Fruit fly (Drosophila melanogaster) whole organism: Measurements from ENCODE around the gene CG17612.

Source experiments
- CG8478 ChIP-seq: fragments of >200 bp; optimal IDR thresholded peaks from 2 replicates; lab custom pipeline; 2018; ENCODE audit warnings: inconsistent platforms
- Dll ChIP-seq: fragments of >200 bp; optimal IDR thresholded peaks from 2 replicates; lab custom pipeline; 2017
- EcR ChIP-seq, 2 experiments: fragments of >200 bp; optimal IDR thresholded peaks; 2 replicates each; lab custom pipeline; 2017; ENCODE audit warnings: missing biosample characterization in 2 of 2, missing genetic modification characterization in 2 of 2, missing genetic modification reagents in 2 of 2
- pan ChIP-seq: fragments of >200 bp; optimal IDR thresholded peaks from 2 replicates; lab custom pipeline; 2017
- psq ChIP-seq: fragments of >200 bp; optimal IDR thresholded peaks from 2 replicates; lab custom pipeline; 2017
- usp ChIP-seq: fragments of >200 bp; optimal IDR thresholded peaks from 2 replicates; lab custom pipeline; 2017; ENCODE audit warnings: missing biosample characterization, missing genetic modification characterization, mixed read lengths

Gene CG17612

DNA sequence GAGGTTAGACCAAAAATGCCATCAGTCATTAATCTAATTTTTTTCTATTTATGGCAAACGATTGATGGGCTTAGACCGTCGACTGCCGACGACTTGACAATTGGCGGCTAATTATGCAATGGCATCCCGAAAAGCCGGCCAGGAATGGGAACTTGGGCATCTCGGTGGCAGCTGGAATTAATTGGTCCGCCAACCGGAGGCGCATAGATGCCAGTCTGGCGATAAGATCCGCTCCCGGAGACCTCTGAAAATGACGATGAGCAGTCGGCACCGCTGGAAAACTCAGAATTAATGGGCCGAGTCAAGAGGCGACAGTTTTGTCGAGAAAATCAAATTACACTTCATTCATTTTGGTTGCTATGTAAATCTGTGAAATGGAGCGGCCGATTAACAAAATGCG lies 29.9 kb downstream of the CG17612 start, which contains the start of gene CG15429:
CG15429 (plus strand) TSS at position 301 of the 400 bp plus-strand sequence.
- TF ChIP-seq usp (GFP tag; lab: Kevin White, UChicago): no peak
- TF ChIP-seq CG8478 (lab: Kevin White, UChicago): no peak
- TF ChIP-seq Dll (lab: Kevin White, UChicago): no peak
- no peak for TF ChIP-seq EcR (GFP tag; optimal IDR thresholded peaks at IDR 0.05; lab: Kevin White, UChicago)
- no peak for TF ChIP-seq pan (lab: Kevin White, UChicago)
- TF ChIP-seq psq (lab: Kevin White, UChicago): no peak

DNA sequence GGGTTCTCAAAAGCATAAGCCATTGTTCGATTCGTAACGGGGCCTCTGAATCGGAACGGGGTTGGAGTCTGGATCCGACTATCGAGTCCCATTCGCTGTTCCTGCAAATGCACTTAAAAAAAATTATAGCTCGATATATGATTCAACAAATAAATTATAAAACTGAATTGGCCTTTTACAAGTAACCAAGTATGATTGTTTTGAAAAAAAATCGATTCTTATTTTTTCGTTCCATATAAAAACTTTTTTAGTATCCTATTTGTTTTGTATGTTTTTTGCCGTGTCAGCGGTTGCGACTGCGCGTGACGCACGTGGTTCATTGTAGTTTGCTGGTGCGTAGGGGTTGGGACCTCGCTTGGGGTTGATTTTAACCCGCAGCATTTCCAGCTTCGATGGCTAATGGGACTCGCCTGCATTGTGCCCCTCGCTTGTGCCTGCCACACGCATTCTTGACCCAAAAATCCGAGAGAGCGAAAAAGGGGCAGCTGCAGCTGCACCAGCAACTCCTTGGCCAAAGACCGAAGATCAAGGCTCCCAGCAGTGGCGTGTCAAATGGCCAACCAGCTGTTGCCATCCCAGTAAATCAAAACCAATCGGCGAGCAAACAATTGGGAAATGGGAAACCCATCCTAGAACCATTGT lies 31.7 kb downstream of the CG17612 start:
- TF ChIP-seq pan (lab: Kevin White, UChicago) (no peak), CG8478 (lab: Kevin White, UChicago) (no peak), psq (lab: Kevin White, UChicago) (no peak), EcR (GFP tag; optimal IDR thresholded peaks at IDR 0.05; lab: Kevin White, UChicago) (no peak), Dll (lab: Kevin White, UChicago) (no peak), usp (GFP tag; lab: Kevin White, UChicago) (no peak)

DNA sequence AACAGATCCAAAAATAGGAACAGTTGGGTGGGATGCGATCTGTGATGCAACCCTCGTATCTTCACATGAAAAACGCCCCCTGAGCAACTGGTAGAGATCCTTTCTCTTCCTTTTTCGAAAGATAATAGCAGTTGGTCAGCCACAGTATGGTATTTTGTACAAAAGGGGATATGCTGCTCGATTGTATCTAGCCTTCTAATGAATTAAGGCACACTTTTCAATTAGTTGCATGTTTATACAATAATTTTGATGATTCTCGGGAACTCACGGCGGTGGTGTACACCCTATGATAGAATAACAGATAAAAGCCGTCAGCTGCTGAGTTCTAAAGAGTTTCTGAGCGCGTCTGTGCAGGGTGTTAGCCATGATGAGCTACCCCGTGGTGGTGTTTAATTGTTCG lies 32.9 kb downstream of the CG17612 start:
- TF ChIP-seq psq (lab: Kevin White, UChicago) (no peak), Dll (lab: Kevin White, UChicago) (no peak), pan (lab: Kevin White, UChicago) (no peak), EcR (GFP tag; optimal IDR thresholded peaks at IDR 0.05; lab: Kevin White, UChicago) (no peak), usp (GFP tag; lab: Kevin White, UChicago) (no peak), CG8478 (lab: Kevin White, UChicago) (no peak)

DNA sequence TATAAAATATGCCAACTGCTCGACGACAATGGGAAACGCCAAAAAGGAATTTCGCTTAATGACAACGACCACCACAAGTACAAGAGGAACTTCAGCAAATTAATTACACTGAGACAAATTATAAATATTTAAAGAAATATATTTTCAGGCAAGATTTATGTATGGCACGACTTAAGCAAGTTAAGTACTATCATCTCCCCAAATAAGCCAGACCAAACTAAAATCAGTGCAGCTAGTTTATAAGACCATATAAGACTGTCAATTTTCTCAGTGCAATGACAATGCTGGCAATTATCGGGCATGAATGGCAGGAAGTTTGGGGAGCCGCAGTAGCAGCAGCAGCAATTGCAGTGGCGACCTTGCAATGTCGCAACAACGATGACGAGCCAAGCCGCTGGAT lies 34.0 kb downstream of the CG17612 start:
- TF ChIP-seq usp (GFP tag; lab: Kevin White, UChicago): no peak
- TF ChIP-seq EcR (GFP tag; optimal IDR thresholded peaks at IDR 0.05; lab: Kevin White, UChicago): no peak
- no peak for TF ChIP-seq Dll (lab: Kevin White, UChicago)
- no peak for TF ChIP-seq pan (lab: Kevin White, UChicago)
- no peak for TF ChIP-seq CG8478 (lab: Kevin White, UChicago)
- no peak for TF ChIP-seq psq (lab: Kevin White, UChicago)

DNA sequence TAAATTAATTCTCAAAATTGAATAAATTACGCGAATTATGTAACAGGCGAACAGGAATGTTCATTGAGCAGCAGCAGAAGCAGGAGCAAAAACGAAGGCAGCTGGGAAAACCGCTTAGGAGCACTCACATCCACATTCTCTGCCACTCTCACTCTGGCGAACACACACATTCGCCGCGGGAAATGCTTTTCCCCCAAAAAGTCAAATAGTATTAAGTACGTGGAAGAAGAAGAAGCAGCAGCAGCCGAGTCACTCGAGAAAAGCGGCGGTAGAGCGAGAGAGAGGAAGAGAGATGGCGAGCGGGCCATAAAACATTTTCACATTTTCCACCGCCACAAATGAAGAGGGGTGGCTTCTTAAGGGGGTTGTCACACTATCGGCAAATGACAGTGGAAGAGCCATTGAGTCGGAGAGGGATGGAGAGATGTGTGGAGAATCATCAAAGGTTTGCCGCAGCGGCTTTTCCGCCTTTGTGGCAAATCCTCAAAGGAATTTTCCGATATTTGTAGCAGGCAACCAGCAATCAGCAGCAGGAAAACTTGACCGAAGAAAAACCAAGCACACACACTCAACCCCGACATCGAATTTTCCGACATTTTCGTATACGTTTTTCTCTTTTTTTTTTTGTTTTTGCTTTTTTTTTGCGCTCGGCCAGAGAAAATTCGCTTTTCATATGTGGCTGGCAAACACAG lies 35.8 kb downstream of the CG17612 start:
- TF ChIP-seq usp (GFP tag; lab: Kevin White, UChicago) (no peak), EcR (GFP tag; optimal IDR thresholded peaks at IDR 0.05; lab: Kevin White, UChicago) (no peak)

DNA sequence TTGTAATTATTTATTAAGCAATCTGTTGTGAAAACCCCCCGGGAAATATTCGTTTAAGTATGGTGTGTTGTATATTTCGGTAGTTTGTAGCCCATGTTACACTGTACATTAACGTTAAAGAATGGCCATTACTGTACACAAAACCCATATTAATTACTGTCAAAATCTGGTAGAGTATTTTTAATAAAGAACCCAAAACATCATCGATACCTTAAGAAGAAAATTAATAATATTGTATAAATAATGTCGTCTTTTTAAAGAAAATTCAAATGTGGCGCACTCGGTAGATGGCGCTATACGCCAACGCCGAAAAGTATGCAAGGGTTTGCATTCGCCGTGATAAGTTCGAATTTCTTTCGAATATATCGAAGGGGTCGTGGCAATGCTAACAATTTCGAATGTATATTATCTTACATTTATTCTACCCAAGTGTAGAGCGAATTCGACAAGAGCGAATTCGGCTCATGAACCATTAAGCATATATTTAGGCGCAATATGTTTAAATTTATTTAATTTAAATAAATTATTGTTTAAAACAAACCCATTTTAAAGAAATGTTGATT lies 36.9 kb downstream of the CG17612 start:
- no peak for TF ChIP-seq CG8478 (lab: Kevin White, UChicago)
- TF ChIP-seq Dll (lab: Kevin White, UChicago): no peak
- no peak for TF ChIP-seq usp (GFP tag; lab: Kevin White, UChicago)
- no peak for TF ChIP-seq EcR (GFP tag; optimal IDR thresholded peaks at IDR 0.05; lab: Kevin White, UChicago)
- no peak for TF ChIP-seq psq (lab: Kevin White, UChicago)
- TF ChIP-seq pan (lab: Kevin White, UChicago): no peak

DNA sequence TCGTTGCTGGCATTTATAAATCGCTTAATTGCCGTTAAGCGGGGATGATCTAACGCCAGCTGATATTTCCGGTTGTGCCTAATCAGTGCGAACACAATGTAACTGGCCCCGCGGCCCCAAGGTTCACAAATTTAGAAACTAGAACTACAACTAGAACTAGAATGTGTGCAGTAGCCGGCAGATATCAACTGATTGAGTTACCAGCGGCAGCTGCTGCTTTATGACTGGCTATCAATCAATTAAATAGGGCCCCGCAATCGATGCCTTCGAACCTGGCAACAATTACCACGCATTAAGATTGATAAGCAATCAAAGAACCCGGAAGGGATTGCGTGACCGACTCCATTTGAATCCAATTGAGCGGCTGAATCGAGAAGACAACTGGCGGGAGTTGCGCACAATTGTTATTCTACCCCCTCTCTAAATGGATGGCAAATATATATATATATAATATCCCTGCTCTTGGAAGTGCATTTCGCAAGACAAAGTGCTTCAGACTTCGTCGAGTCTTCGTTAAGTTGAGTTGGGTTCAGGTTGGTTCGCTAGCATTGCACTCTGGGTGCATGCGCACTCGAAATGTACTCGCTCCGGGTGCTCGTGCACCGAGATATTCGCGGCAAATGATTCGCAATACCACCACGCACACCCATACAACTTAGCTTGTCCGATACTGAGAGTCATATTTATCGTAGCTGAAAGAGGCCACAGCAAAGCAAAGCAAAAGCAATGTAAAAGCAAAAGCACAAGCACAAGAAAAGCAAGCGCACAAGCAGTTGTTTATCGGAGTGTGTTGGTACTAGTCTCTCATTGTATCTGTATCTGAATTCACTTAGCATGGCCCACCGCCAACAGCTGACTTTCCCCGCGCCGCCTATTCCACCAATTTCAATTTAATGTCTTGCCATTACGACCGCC lies 42.5 kb downstream of the CG17612 start:
- TF ChIP-seq usp (GFP tag; lab: Kevin White, UChicago): no peak
- TF ChIP-seq pan (lab: Kevin White, UChicago): peak; percentile 12

DNA sequence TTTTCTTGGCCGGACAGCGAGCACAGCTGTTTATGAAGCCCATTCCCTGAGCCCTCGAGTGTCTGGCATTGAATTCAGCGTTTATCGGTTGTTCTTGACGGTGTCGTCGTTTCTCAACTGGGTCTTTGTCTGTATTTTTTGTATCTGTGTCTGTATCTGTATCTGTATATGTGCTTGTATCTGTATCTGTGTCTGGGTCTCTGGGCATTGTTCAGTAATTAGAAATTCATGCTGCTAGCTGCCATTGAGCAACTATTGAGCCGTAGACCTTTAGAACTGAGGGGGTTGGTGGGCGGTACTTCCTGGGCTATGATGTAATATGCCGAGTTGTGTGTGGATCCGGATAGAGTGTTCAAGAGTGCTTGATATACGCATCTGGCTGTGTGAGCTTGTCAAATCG lies 46.6 kb downstream of the CG17612 start:
- TF ChIP-seq pan (lab: Kevin White, UChicago) (no peak), CG8478 (lab: Kevin White, UChicago) (no peak), psq (lab: Kevin White, UChicago) (no peak), Dll (lab: Kevin White, UChicago) (no peak), EcR (GFP tag; optimal IDR thresholded peaks at IDR 0.05; lab: Kevin White, UChicago) (no peak), usp (GFP tag; lab: Kevin White, UChicago) (no peak)

DNA sequence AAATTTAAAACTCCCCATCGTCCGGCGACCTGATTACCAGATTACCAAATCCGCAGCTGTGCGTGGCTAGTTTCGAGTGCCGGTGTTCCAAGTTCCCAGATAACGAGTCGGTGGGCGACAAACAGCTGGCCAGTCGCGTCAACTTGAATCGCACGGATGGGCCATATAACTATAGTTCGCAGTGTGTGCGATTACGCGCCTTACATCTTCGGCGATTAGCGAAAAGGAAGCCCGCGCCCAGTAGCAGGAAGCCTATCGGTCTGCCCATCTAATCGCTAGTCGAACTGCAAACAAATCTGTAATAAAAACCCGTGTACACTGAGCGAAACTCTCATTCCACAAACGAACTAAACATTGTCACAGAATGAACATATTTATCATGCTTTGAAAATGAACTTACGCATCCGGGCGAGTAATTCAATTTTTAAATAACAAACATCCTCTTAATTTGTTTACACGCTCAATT lies 47.5 kb downstream of the CG17612 start:
- TF ChIP-seq Dll (lab: Kevin White, UChicago): no peak
- no peak for TF ChIP-seq usp (GFP tag; lab: Kevin White, UChicago)

DNA sequence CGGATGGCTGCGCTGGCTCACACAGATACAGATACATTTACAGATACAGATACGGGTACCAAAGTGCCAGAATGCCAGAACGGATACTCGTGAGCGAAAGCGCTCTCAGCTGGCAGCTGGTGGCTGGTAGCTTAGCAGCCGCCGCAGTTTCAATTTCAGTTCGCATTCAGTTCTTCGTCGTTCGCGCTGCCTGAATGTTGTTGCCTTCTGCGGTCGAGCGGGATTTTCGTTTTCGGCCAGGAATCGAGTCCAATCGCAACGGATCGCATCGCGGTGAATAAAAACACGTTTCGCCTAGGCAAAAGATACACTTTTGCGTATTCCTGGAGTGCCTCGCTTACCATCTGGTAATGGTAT lies 48.8 kb downstream of the CG17612 start, which contains the start of gene Atet:
Atet (plus strand) TSS at position 156 of the 357 bp plus-strand sequence.
- TF ChIP-seq CG8478 (lab: Kevin White, UChicago): no peak
- TF ChIP-seq psq (lab: Kevin White, UChicago): no peak
- no peak for TF ChIP-seq Dll (lab: Kevin White, UChicago)
- no peak for TF ChIP-seq usp (GFP tag; lab: Kevin White, UChicago)
- TF ChIP-seq EcR (GFP tag; optimal IDR thresholded peaks at IDR 0.05; lab: Kevin White, UChicago): no peak
- TF ChIP-seq pan (lab: Kevin White, UChicago): no peak
